Fruit fly (Drosophila melanogaster): ENCODE data around the gene ome.

The ome gene

DNA sequence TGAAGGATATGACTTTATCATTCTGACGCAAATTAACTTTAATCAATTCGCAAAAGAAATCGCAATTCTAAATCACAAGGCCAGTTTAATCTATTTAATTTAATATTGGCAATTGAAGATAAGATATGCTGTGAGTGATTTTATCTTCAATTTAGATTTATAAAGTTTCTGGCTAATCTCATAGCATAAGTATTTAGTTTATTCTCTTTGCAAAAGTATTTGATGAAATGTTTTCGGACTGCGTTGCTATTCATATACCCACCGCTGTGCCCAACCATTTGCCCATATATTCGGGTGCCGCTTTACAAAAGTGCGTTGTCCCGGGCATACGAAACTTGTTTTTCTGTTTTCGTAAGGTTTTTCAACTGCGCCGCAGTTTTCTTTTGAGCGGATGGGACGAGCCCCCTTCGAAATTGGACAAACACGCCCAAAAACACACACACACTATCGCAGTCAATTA lies 112.3 kb downstream of the ome start (continued):
- TF ChIP-seq Blimp-1 (GFP tag; optimal IDR thresholded peaks at IDR 0.05) = peak; percentile 95
- TF ChIP-seq pnt (GFP tag; optimal IDR thresholded peaks at IDR 0.05) = peak; percentile 90
- TF ChIP-seq CG8281 (tag; optimal IDR thresholded peaks at IDR 0.05) = peak; percentile 88
- TF ChIP-seq bcd (GFP tag; optimal IDR thresholded peaks at IDR 0.05) = peak; percentile 98
- peak; percentile 90 for TF ChIP-seq repo (GFP tag; optimal IDR thresholded peaks at IDR 0.05)
- peak; percentile 91 for TF ChIP-seq NC2α (GFP tag; optimal IDR thresholded peaks at IDR 0.05)
- peak in 1 of 2 experiments; percentile 93 for TF ChIP-seq Hr78 (GFP tag; optimal IDR thresholded peaks at IDR 0.05)
- TF ChIP-seq pros (GFP tag; optimal IDR thresholded peaks at IDR 0.05) = peak; percentile 12
- TF ChIP-seq CG18011 (GFP tag; optimal IDR thresholded peaks at IDR 0.05) = peak; percentile 86
- peak; percentile 95 for TF ChIP-seq seq (GFP tag; IDR thresholded peaks at IDR 0.05)
- TF ChIP-seq CG32772 (GFP tag; IDR thresholded peaks at IDR 0.05) = peak; percentile 89
- TF ChIP-seq ara (GFP tag; IDR thresholded peaks at IDR 0.05) = peak; percentile 91
- TF ChIP-seq CG12155 (GFP tag; optimal IDR thresholded peaks at IDR 0.05) = peak; percentile 93
- no peak for TF ChIP-seq lov (optimal IDR thresholded peaks at IDR 0.05)
- peak; percentile 79; the same call in 2 of the 3 replicates for TF ChIP-seq lov (GFP tag; IDR thresholded peaks at IDR 0.05)
- TF ChIP-seq sim (GFP tag; IDR thresholded peaks at IDR 0.05) = peak; percentile 54; the same call in 1 of the 2 replicates
- TF ChIP-seq lilli (GFP tag; optimal IDR thresholded peaks at IDR 0.05) = peak; percentile 96
- TF ChIP-seq CG33213 (GFP tag; optimal IDR thresholded peaks at IDR 0.05) = peak; percentile 90
- TF ChIP-seq Rx (GFP tag; IDR thresholded peaks at IDR 0.05) = peak; percentile 83; the same call in 1 of the 2 replicates
- TF ChIP-seq CG9727 (GFP tag; optimal IDR thresholded peaks at IDR 0.05) = peak; percentile 99
- TF ChIP-seq croc (GFP tag; conservative IDR thresholded peaks at IDR 0.05) = peak; percentile 90
- TF ChIP-seq Oli (tag; optimal IDR thresholded peaks at IDR 0.05) = peak; percentile 99
- TF ChIP-seq esg (GFP tag; conservative IDR thresholded peaks at IDR 0.05) = peak; percentile 91
- TF ChIP-seq PHDP (tag; optimal IDR thresholded peaks at IDR 0.05) = peak; percentile 97
- TF ChIP-seq CG34224 (GFP tag; IDR thresholded peaks at IDR 0.05; ENCODE audit: partially characterized antibody) = no peak
- peak; percentile 49; the same call in 1 of the 2 replicates for TF ChIP-seq GATAe (GFP tag; conservative IDR thresholded peaks at IDR 0.05)
- peak; percentile 59 to 96 for TF ChIP-seq bsh (GFP tag; optimal IDR thresholded peaks at IDR 0.05)
- TF ChIP-seq sob (GFP tag; IDR thresholded peaks at IDR 0.05) = peak; percentile 90
- no peak for TF ChIP-seq HLHmδ (GFP tag; optimal IDR thresholded peaks at IDR 0.05)
- peak; percentile 88 for TF ChIP-seq ranshi (GFP tag; IDR thresholded peaks at IDR 0.05)
- TF ChIP-seq tna (GFP tag; IDR thresholded peaks at IDR 0.05; ENCODE audit: partially characterized antibody) = no peak
- peak; percentile 97 for TF ChIP-seq CG10209 (GFP tag; optimal IDR thresholded peaks at IDR 0.05)
- TF ChIP-seq CG14860 (GFP tag; IDR thresholded peaks at IDR 0.05; ENCODE audit: partially characterized antibody) = no peak
- TF ChIP-seq vnd (GFP tag; IDR thresholded peaks at IDR 0.05; ENCODE audit: partially characterized antibody) = no peak
- TF ChIP-seq chinmo (GFP tag; IDR thresholded peaks at IDR 0.05; ENCODE audit: partially characterized antibody) = no peak
- no peak for TF ChIP-seq Dfd (GFP tag; optimal IDR thresholded peaks at IDR 0.05)
- peak; percentile 78 for TF ChIP-seq CG4617 (GFP tag; optimal IDR thresholded peaks at IDR 0.05; ENCODE audit: borderline replicate concordance)
- TF ChIP-seq ap (GFP tag; IDR thresholded peaks at IDR 0.05) = peak; percentile 83
- TF ChIP-seq CG12659 (GFP tag; optimal IDR thresholded peaks at IDR 0.05) = peak; percentile 99
- TF ChIP-seq Mrtf (GFP tag; IDR thresholded peaks at IDR 0.05) = peak; percentile 86; the same call in 2 of the 3 replicates
- TF ChIP-seq B-H2 (GFP tag; optimal IDR thresholded peaks at IDR 0.05) = peak; percentile 89
- TF ChIP-seq CG7987 (GFP tag; optimal IDR thresholded peaks at IDR 0.05) = peak; percentile 88
- TF ChIP-seq Kr (GFP tag; optimal IDR thresholded peaks at IDR 0.05) = peak; percentile 82
- TF ChIP-seq bab2 (GFP tag; optimal IDR thresholded peaks at IDR 0.05) = peak; percentile 94
- TF ChIP-seq CG18764 (GFP tag; optimal IDR thresholded peaks at IDR 0.05) = peak; percentile 93
- peak; percentile 92 for TF ChIP-seq ac (GFP tag; optimal IDR thresholded peaks at IDR 0.05)
- TF ChIP-seq CG6854 (GFP tag; optimal IDR thresholded peaks at IDR 0.05) = peak; percentile 97
- TF ChIP-seq emc (GFP tag; optimal IDR thresholded peaks at IDR 0.05) = peak; percentile 71
- no peak for TF ChIP-seq fru (optimal IDR thresholded peaks at IDR 0.05)
- TF ChIP-seq CG9215 (GFP tag; IDR thresholded peaks at IDR 0.05) = peak; percentile 89

Measured in whole organism, embryonic.